Worm (Caenorhabditis elegans) whole organism, early embryonic: ENCODE measurements around the gene C16D2.3.

ENCODE experiments used
- B0310.2 ChIP-seq: sonication (generic microtip); optimal IDR thresholded peaks from 2 replicates; lab custom pipeline; 2016; ENCODE audit warnings: mild to moderate bottlenecking, missing genetic modification characterization, missing compliant biosample characterization
- F13C5.2 ChIP-seq: sonication (generic microtip); optimal IDR thresholded peaks from 2 replicates; lab custom pipeline; 2017; ENCODE audit warnings: mild to moderate bottlenecking, missing genetic modification characterization, inconsistent platforms, missing compliant biosample characterization
- aly-1 ChIP-seq: sonication (generic microtip); optimal IDR thresholded peaks from 2 replicates; lab custom pipeline; 2016; ENCODE audit warnings: missing genetic modification characterization, missing compliant biosample characterization
- ama-1 ChIP-seq: fragments of 150-350 bp; optimal IDR thresholded peaks from 2 replicates; lab custom pipeline; 2014
- ceh-13 ChIP-seq: fragments of 200-800 bp; sonication (Bioruptor generic); optimal IDR thresholded peaks from 2 replicates; lab custom pipeline; 2018; ENCODE audit warnings: mild to moderate bottlenecking, missing genetic modification characterization, missing compliant biosample characterization
- ets-7 ChIP-seq: sonication (generic microtip); optimal IDR thresholded peaks from 2 replicates; lab custom pipeline; 2016; ENCODE audit warnings: missing genotype, missing genetic modification characterization, missing compliant biosample characterization
- hmbx-1 ChIP-seq: sonication (generic microtip); optimal IDR thresholded peaks from 2 replicates; lab custom pipeline; 2016; ENCODE audit warnings: mild to moderate bottlenecking, missing genetic modification characterization, missing compliant biosample characterization
- hmg-4 ChIP-seq: fragments of 200-800 bp; sonication (Bioruptor generic); optimal IDR thresholded peaks from 2 replicates; lab custom pipeline; 2018; ENCODE audit warnings: mild to moderate bottlenecking, missing genetic modification characterization, missing compliant biosample characterization
- hnd-1 ChIP-seq: sonication (generic microtip); optimal IDR thresholded peaks from 2 replicates; lab custom pipeline; 2016; ENCODE audit warnings: missing genetic modification characterization, missing compliant biosample characterization
- scrt-1 ChIP-seq: fragments of 200-800 bp; sonication (Bioruptor generic); IDR thresholded peaks from 2 replicates; pipeline ENCODE4 v1.3.6; 2022; ENCODE audit warnings: missing genetic modification characterization, missing compliant biosample characterization
- tbx-11 ChIP-seq: fragments of 200-800 bp; sonication (Bioruptor generic); IDR thresholded peaks from 2 replicates; pipeline ENCODE4 v1.3.6; 2022; ENCODE audit warnings: missing genetic modification characterization, missing compliant biosample characterization
- tbx-37 ChIP-seq: fragments of 200-800 bp; sonication (Bioruptor generic); conservative IDR thresholded peaks from 2 replicates; pipeline ENCODE4 v1.3.6; 2022; ENCODE audit warnings: missing genetic modification reagents, missing genetic modification characterization, missing compliant biosample characterization
- tra-4 ChIP-seq: sonication (generic microtip); optimal IDR thresholded peaks from 2 replicates; lab custom pipeline; 2017; ENCODE audit warnings: missing genetic modification characterization, missing compliant biosample characterization

- TF ChIP-seq hmbx-1 (tag; lab: Kevin White, UChicago) (no peak), tbx-11 (GFP tag; lab: Robert Waterston, UW) (no peak), tra-4 (tag; lab: Kevin White, UChicago) (no peak), ama-1 (lab: Kevin White, UChicago) (no peak), tbx-37 (no peak), aly-1 (tag; lab: Kevin White, UChicago) (no peak), F13C5.2 (tag; lab: Kevin White, UChicago) (no peak), scrt-1 (GFP tag; lab: Robert Waterston, UW) (no peak), hmg-4 (GFP tag; lab: Kevin White, UChicago) (no peak), B0310.2 (tag; lab: Kevin White, UChicago) (no peak), ceh-13 (no peak), hnd-1 (tag; lab: Kevin White, UChicago) (no peak), ets-7 (tag; lab: Kevin White, UChicago) (no peak)
These were observed 35.6 kb downstream of the C16D2.3 start for ce11 chrII:9173471-9173870.
